Worm (Caenorhabditis elegans) whole organism, late embryonic: Measurements from ENCODE around the gene T10D4.7.

Source experiments
- ceh-9 ChIP-seq: sonication (generic microtip); optimal IDR thresholded peaks from 2 replicates; lab custom pipeline; 2016; ENCODE audit warnings: mild to moderate bottlenecking, missing genetic modification characterization, inconsistent platforms, missing compliant biosample characterization
- ttx-3 ChIP-seq: sonication (generic microtip); optimal IDR thresholded peaks from 2 replicates; lab custom pipeline; 2016; ENCODE audit warnings: missing genetic modification reagents, missing genetic modification characterization, missing compliant biosample characterization

ce11 chrII:3111147-3111546 lies 6.4 kb upstream of the T10D4.7 start, which contains the start of gene Y25C1A.13:
- TF ChIP-seq ceh-9 (tag; lab: Kevin White, UChicago) (no peak), ttx-3 (tag; lab: Kevin White, UChicago) (no peak)
